Worm (Caenorhabditis elegans) whole organism, late embryonic: Measurements from ENCODE around the gene M142.8.

Source experiments
- K09A11.1 ChIP-seq: sonication (generic microtip); optimal IDR thresholded peaks from 2 replicates; lab custom pipeline; 2017; ENCODE audit warnings: antibody characterized with exemption, mild to moderate bottlenecking, missing genetic modification characterization, missing compliant biosample characterization; ENCODE audit not compliant: insufficient read depth
- hlh-30 ChIP-seq: sonication (generic microtip); optimal IDR thresholded peaks from 2 replicates; lab custom pipeline; 2017; ENCODE audit warnings: antibody characterized with exemption, missing genetic modification characterization, missing compliant biosample characterization; ENCODE audit not compliant: insufficient read depth
- sox-2 ChIP-seq: fragments of 200-800 bp; sonication (Bioruptor generic); IDR thresholded peaks from 2 replicates; pipeline ENCODE4 v1.3.6; 2022; ENCODE audit warnings: missing genetic modification reagents, missing genetic modification characterization, missing compliant biosample characterization

DNA sequence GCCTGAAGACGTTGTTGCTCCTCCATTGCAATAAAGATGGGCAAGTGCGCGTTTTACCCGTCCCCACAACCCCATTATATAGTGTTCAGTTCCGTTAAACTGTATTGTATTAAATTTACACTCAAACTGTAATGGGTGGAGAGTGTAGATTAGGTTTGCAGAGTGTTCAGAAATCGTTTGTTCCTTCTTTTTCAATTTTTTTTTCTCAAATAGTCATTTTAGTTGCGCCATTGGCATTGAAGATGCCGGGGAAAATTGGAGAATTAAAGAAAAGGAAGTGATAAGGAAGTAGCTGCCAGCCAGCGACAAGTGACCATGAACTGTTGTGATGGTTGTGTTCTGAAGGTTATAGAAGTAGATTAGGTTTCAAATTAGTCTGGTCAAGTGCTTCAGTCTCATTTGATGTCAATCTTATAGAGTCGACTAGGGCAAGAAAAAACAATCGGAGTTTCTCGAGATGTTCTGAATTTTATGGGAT, 52.2 kb downstream of the M142.8 start, which contains the start of gene col-93:
- TF ChIP-seq hlh-30 (tag; lab: Kevin White, UChicago) (no peak), sox-2 (no peak), K09A11.1 (no peak)
